Fruit fly (Drosophila melanogaster) whole organism, wandering third instar larva: ENCODE measurements around the gene CG32079.

Experiments used
- CG32264 ChIP-seq: fragments of 200-800 bp; sonication (Bioruptor generic); optimal IDR thresholded peaks from 2 replicates; lab custom pipeline; 2016; ENCODE audit warnings: missing biosample characterization, missing genetic modification characterization
- CG9705 ChIP-seq: fragments of 200-800 bp; sonication (Bioruptor generic); optimal IDR thresholded peaks from 2 replicates; lab custom pipeline; 2018; ENCODE audit warnings: missing biosample characterization, mild to moderate bottlenecking, missing genetic modification characterization
- CrebA ChIP-seq: fragments of 200-800 bp; sonication (Bioruptor generic); optimal IDR thresholded peaks from 2 replicates; lab custom pipeline; 2016; ENCODE audit warnings: missing biosample characterization, mild to moderate bottlenecking, missing genetic modification characterization, borderline replicate concordance
- Dif ChIP-seq: fragments of 200-275, 200-300 bp; sonication (Bioruptor generic); optimal IDR thresholded peaks from 2 replicates; lab custom pipeline; 2018; ENCODE audit warnings: missing biosample characterization, missing genetic modification characterization; ENCODE audit not compliant: partially characterized antibody
- GATAd ChIP-seq: sonication (Bioruptor generic); optimal IDR thresholded peaks from 2 replicates; lab custom pipeline; 2016; ENCODE audit warnings: missing biosample characterization, missing genetic modification characterization
- HLH106 ChIP-seq: fragments of 200-800 bp; optimal IDR thresholded peaks from 3 replicates; lab custom pipeline; 2019; ENCODE audit warnings: missing biosample characterization, mild to moderate bottlenecking, missing genetic modification characterization, moderate library complexity
- Hnf4 ChIP-seq: fragments of 200-800 bp; sonication (Bioruptor generic); optimal IDR thresholded peaks from 2 replicates; lab custom pipeline; 2016; ENCODE audit warnings: missing biosample characterization, mild to moderate bottlenecking, missing genetic modification characterization
- Hr83 ChIP-seq: fragments of 200-300 bp; sonication (Bioruptor generic); optimal IDR thresholded peaks from 2 replicates; lab custom pipeline; 2016; ENCODE audit warnings: missing biosample characterization, mild to moderate bottlenecking, missing genetic modification characterization, moderate library complexity; ENCODE audit not compliant: poor library complexity, severe bottlenecking
- Jra ChIP-seq: sonication (Bioruptor generic); optimal IDR thresholded peaks from 2 replicates; lab custom pipeline; 2016; ENCODE audit warnings: missing biosample characterization, missing genetic modification characterization
- Mio ChIP-seq: sonication (Bioruptor generic); optimal IDR thresholded peaks from 2 replicates; lab custom pipeline; 2016; ENCODE audit warnings: missing biosample characterization, missing genetic modification characterization
- Myc ChIP-seq: fragments of >200 bp; optimal IDR thresholded peaks from 2 replicates; lab custom pipeline; 2017
- N ChIP-seq: fragments of >200 bp; optimal IDR thresholded peaks from 2 replicates; lab custom pipeline; 2018; ENCODE audit warnings: missing biosample characterization, missing external identifiers, missing genetic modification characterization
- OdsH ChIP-seq: fragments of 200-800 bp; sonication (Bioruptor generic); optimal IDR thresholded peaks from 2 replicates; lab custom pipeline; 2016; ENCODE audit warnings: missing biosample characterization, mild to moderate bottlenecking, missing genetic modification characterization
- Sp1 ChIP-seq: fragments of 200-800 bp; sonication (Bioruptor generic); optimal IDR thresholded peaks from 3 replicates; lab custom pipeline; 2019; ENCODE audit warnings: missing biosample characterization, mild to moderate bottlenecking, missing genetic modification characterization, moderate library complexity
- Vsx2 ChIP-seq: fragments of 200-300, 225-300 bp; sonication (Bioruptor generic); optimal IDR thresholded peaks from 2 replicates; lab custom pipeline; 2018; ENCODE audit warnings: missing biosample characterization, missing genetic modification characterization; ENCODE audit not compliant: partially characterized antibody
- br ChIP-seq: fragments of 200-800 bp; sonication (Bioruptor generic); optimal IDR thresholded peaks from 2 replicates; lab custom pipeline; 2016; ENCODE audit warnings: missing biosample characterization, missing genetic modification characterization
- brk ChIP-seq: fragments of 200-800 bp; sonication (Bioruptor generic); optimal IDR thresholded peaks from 2 replicates; lab custom pipeline; 2016; ENCODE audit warnings: missing biosample characterization, mild to moderate bottlenecking, missing genetic modification characterization
- dl ChIP-seq, 2 experiments: fragments of 175-275, 200-275 bp in 1 of 2; fragments of 200-275 bp in 1 of 2; sonication (Bioruptor generic); optimal IDR thresholded peaks; lab custom pipeline; 2018; ENCODE audit warnings: mild to moderate bottlenecking in 2 of 2, missing biosample characterization in 2 of 2, missing genetic modification characterization in 2 of 2, moderate library complexity in 2 of 2; ENCODE audit not compliant: partially characterized antibody in 2 of 2, insufficient read depth in 1 of 2
- dmrt93B ChIP-seq: fragments of 200-800 bp; sonication (Bioruptor generic); optimal IDR thresholded peaks from 2 replicates; lab custom pipeline; 2018; ENCODE audit warnings: missing biosample characterization, mild to moderate bottlenecking, missing genetic modification characterization
- dsf ChIP-seq: sonication (Bioruptor generic); optimal IDR thresholded peaks from 2 replicates; lab custom pipeline; 2016; ENCODE audit warnings: missing biosample characterization, missing genetic modification characterization, borderline replicate concordance
- ey ChIP-seq: fragments of 200-800 bp; sonication (Bioruptor generic); optimal IDR thresholded peaks from 2 replicates; lab custom pipeline; 2016; ENCODE audit warnings: missing biosample characterization, missing genetic modification characterization
- foxo ChIP-seq, 2 experiments: fragments of 200-800 bp; sonication (Bioruptor generic); optimal IDR thresholded peaks; 2 replicates in 1 of 2; 3 replicates in 1 of 2; lab custom pipeline; 2016 to 2017; ENCODE audit warnings: missing biosample characterization in 2 of 2, missing genetic modification characterization in 2 of 2
- fru ChIP-seq: fragments of 200-800 bp; sonication (Bioruptor generic); optimal IDR thresholded peaks from 3 replicates; lab custom pipeline; 2016; ENCODE audit warnings: missing biosample characterization, mild to moderate bottlenecking, missing genetic modification characterization
- h ChIP-seq: fragments of 200-800 bp; sonication (Bioruptor generic); optimal IDR thresholded peaks from 3 replicates; lab custom pipeline; 2016; ENCODE audit warnings: missing biosample characterization, mild to moderate bottlenecking, missing genetic modification characterization
- lola ChIP-seq: fragments of >200 bp; optimal IDR thresholded peaks from 2 replicates; lab custom pipeline; 2017; ENCODE audit warnings: missing biosample characterization, missing genetic modification characterization
- pan ChIP-seq: fragments of >200 bp; optimal IDR thresholded peaks from 2 replicates; lab custom pipeline; 2017
- psq ChIP-seq: fragments of 200-800 bp; sonication (Bioruptor generic); optimal IDR thresholded peaks from 3 replicates; lab custom pipeline; 2017; ENCODE audit warnings: missing biosample characterization, mild to moderate bottlenecking, missing genetic modification characterization, moderate library complexity
- rgr ChIP-seq: fragments of 200-800 bp; sonication (Bioruptor generic); optimal IDR thresholded peaks from 3 replicates; lab custom pipeline; 2016; ENCODE audit warnings: missing biosample characterization, mild to moderate bottlenecking, missing genetic modification characterization
- sage ChIP-seq: fragments of 200-800 bp; sonication (Bioruptor generic); optimal IDR thresholded peaks from 2 replicates; lab custom pipeline; 2016; ENCODE audit warnings: missing biosample characterization, mild to moderate bottlenecking, missing genetic modification characterization
- sv ChIP-seq: fragments of 200-800 bp; sonication (Bioruptor generic); optimal IDR thresholded peaks from 3 replicates; lab custom pipeline; 2016; ENCODE audit warnings: missing biosample characterization, missing genetic modification characterization
- tai ChIP-seq: sonication (Bioruptor generic); optimal IDR thresholded peaks from 2 replicates; lab custom pipeline; 2016; ENCODE audit warnings: missing biosample characterization, missing genetic modification characterization
- usp ChIP-seq: fragments of >200 bp; optimal IDR thresholded peaks from 2 replicates; lab custom pipeline; 2017; ENCODE audit warnings: missing biosample characterization, missing genetic modification characterization
- woc ChIP-seq: sonication (Bioruptor generic); optimal IDR thresholded peaks from 2 replicates; lab custom pipeline; 2016; ENCODE audit warnings: missing biosample characterization, mild to moderate bottlenecking, missing genetic modification characterization

CG32079 gene

DNA sequence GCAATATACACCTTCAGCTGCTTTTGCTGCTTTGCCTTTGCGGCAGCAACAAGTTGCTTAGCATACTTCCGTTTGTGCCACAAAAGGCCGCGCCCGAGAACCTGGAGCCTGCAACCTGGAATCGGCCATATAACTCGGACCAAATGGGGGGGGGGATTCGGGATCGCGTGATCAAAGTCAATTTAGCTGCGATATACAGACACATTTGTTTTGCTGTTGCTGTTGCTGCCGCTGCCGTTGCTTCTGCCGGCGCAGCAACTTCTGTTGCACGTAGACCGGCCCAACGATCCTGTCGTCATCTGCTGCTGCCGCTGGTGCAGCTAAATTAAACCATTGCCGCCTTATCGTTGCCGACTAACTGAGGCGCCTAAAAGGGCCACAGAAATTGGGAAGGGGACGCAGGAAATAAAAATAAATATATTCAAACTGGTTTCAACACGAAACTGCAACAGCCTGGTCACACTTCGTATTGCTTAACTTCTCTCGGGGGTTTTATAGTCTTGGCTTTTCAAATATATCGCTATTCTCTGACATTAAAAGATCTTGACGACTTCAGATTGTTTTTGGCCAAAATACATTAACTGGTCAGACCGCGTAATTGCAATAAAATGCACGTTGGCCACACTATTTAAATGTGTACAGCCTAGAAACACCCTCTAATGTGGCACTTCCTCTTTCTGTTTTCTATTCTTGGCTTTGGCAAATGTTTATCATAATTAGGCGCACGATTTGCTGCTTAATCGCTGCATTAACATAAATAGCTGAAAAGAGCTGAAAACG, 33.9 kb upstream of the CG32079 start:
- TF ChIP-seq GATAd (GFP tag; lab: Kevin White, UChicago) (no peak), Sp1 (GFP tag; lab: Kevin White, UChicago) (no peak)

dm6 chr3L:10997240-10997830, 28.0 kb upstream of the CG32079 start:
- TF ChIP-seq Jra (GFP tag; lab: Kevin White, UChicago) (no peak), Mio (GFP tag; lab: Kevin White, UChicago) (no peak), tai (no peak), brk (GFP tag; lab: Kevin White, UChicago) (no peak), Myc (lab: Kevin White, UChicago) (no peak), OdsH (GFP tag; lab: Kevin White, UChicago) (no peak), Hr83 (GFP tag; lab: Kevin White, UChicago) (no peak), CrebA (GFP tag; lab: Kevin White, UChicago) (no peak), sage (GFP tag; lab: Kevin White, UChicago) (no peak), ey (GFP tag; lab: Kevin White, UChicago) (no peak), CG32264 (no peak), GATAd (GFP tag; lab: Kevin White, UChicago) (no peak), sv (GFP tag; lab: Kevin White, UChicago) (no peak), rgr (GFP tag; lab: Kevin White, UChicago) (no peak), h (GFP tag; lab: Kevin White, UChicago) (no peak), psq (no peak)

DNA sequence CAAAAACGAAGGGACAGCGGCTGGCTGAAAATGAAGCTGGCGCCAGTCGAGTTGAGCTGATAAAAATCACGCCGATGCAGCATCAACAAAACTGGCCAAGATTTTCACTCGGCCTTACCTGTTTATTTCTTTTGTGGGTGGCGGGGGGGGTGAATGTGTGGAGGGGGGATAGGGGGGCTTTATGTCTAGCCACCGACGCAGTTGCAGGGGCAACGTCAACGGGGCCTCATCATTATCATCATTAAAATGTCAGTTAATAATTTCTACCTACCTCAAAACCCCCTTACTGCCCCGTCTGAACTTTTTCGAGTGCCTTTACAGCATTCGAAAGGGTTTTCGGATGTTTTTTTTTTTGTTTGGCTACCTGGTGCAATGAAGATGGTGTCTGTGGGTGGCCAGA, 25.8 kb upstream of the CG32079 start:
- no peak for TF ChIP-seq Dif (GFP tag; lab: Kevin White, UChicago)
- TF ChIP-seq Myc (lab: Kevin White, UChicago) = no peak
- no peak for TF ChIP-seq br (GFP tag; lab: Kevin White, UChicago)

DNA sequence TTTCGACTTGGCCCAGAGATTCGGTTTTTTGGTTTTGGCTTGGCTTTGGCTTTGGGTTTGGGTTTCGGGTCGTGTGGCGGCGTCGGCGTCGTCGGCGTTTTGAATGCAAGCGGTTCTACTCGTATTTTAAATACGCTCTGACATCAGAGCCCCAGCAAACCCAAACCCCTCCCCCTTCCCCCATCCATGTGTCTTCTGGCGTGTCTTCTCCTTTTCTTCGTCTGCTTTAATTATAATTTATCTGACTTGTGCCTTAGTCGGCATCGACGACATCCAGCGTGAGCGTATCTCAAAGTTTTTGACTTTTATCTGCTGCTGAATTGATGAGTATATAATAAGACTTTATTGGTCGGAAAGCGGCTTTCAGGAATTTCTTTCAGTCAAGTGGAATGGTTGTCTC, 23.6 kb upstream of the CG32079 start:
- TF ChIP-seq Vsx2 (no peak), ey (GFP tag; lab: Kevin White, UChicago) (no peak), br (GFP tag; lab: Kevin White, UChicago) (no peak), Sp1 (GFP tag; lab: Kevin White, UChicago) (no peak), rgr (GFP tag; lab: Kevin White, UChicago) (no peak), sage (GFP tag; lab: Kevin White, UChicago) (no peak), CG32264 (no peak), dl (GFP tag; optimal IDR thresholded peaks at IDR 0.05; lab: Kevin White, UChicago; ENCODE audit: insufficient read depth in 1 of 2, partially characterized antibody in 2 of 2) (no peak), OdsH (GFP tag; lab: Kevin White, UChicago) (no peak), Hnf4 (no peak), dsf (GFP tag; lab: Kevin White, UChicago) (no peak), Mio (GFP tag; lab: Kevin White, UChicago) (no peak), pan (lab: Kevin White, UChicago) (no peak), fru (GFP tag; lab: Kevin White, UChicago) (no peak)

DNA sequence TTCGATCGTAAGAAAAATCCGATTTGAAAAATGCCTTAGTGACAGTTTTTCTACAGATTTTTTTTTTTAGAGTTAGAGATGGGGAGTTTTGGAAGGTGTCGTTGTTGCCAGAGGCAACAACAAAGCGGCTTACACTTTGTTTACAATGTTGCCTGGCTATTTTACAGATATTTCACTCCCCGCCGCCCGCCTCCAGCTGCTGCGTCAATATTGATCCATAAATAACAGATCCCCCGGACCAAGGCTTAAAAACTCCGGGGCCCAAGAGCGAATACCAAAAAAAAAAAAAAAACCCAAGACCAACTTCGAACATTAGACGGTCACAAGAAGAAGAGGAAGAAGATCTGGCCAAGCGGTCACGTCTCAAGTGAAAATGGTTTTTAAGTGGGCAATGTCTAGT, 22.4 kb upstream of the CG32079 start:
- TF ChIP-seq GATAd (GFP tag; lab: Kevin White, UChicago) (no peak), OdsH (GFP tag; lab: Kevin White, UChicago) (no peak), dl (GFP tag; optimal IDR thresholded peaks at IDR 0.05; lab: Kevin White, UChicago; ENCODE audit: insufficient read depth in 1 of 2, partially characterized antibody in 2 of 2) (no peak), N (GFP tag; lab: Kevin White, UChicago) (no peak), Myc (lab: Kevin White, UChicago) (no peak), woc (GFP tag; lab: Kevin White, UChicago) (no peak), dsf (GFP tag; lab: Kevin White, UChicago) (no peak), fru (GFP tag; lab: Kevin White, UChicago) (no peak), brk (GFP tag; lab: Kevin White, UChicago) (no peak), Jra (GFP tag; lab: Kevin White, UChicago) (no peak), h (GFP tag; lab: Kevin White, UChicago) (no peak), CG9705 (GFP tag; lab: Kevin White, UChicago) (no peak), HLH106 (tag; lab: Kevin White, UChicago) (no peak), Sp1 (GFP tag; lab: Kevin White, UChicago) (no peak), dmrt93B (GFP tag; lab: Kevin White, UChicago) (no peak), Dif (GFP tag; lab: Kevin White, UChicago) (no peak), lola (GFP tag; lab: Kevin White, UChicago) (no peak), foxo (GFP tag; optimal IDR thresholded peaks at IDR 0.05; lab: Kevin White, UChicago) (no peak), usp (GFP tag; lab: Kevin White, UChicago) (no peak), br (GFP tag; lab: Kevin White, UChicago) (no peak)
- TF ChIP-seq, all 38 proteins: peak for 0
